Worm (Caenorhabditis elegans) whole organism, early embryonic: Measurements from ENCODE around the gene wah-1.

ENCODE experiments used
- B0310.2 ChIP-seq: sonication (generic microtip); optimal IDR thresholded peaks from 2 replicates; lab custom pipeline; 2016; ENCODE audit warnings: mild to moderate bottlenecking, missing genetic modification characterization, missing compliant biosample characterization
- F13C5.2 ChIP-seq: sonication (generic microtip); optimal IDR thresholded peaks from 2 replicates; lab custom pipeline; 2017; ENCODE audit warnings: mild to moderate bottlenecking, missing genetic modification characterization, inconsistent platforms, missing compliant biosample characterization
- aly-1 ChIP-seq: sonication (generic microtip); optimal IDR thresholded peaks from 2 replicates; lab custom pipeline; 2016; ENCODE audit warnings: missing genetic modification characterization, missing compliant biosample characterization
- ama-1 ChIP-seq: fragments of 150-350 bp; optimal IDR thresholded peaks from 2 replicates; lab custom pipeline; 2014
- ceh-13 ChIP-seq: fragments of 200-800 bp; sonication (Bioruptor generic); optimal IDR thresholded peaks from 2 replicates; lab custom pipeline; 2018; ENCODE audit warnings: mild to moderate bottlenecking, missing genetic modification characterization, missing compliant biosample characterization
- ets-7 ChIP-seq: sonication (generic microtip); optimal IDR thresholded peaks from 2 replicates; lab custom pipeline; 2016; ENCODE audit warnings: missing genotype, missing genetic modification characterization, missing compliant biosample characterization
- flt-1 ChIP-seq: fragments of 200-800 bp; sonication (Bioruptor generic); IDR thresholded peaks from 2 replicates; pipeline ENCODE4 v1.3.6; 2022; ENCODE audit warnings: missing genetic modification characterization, missing compliant biosample characterization
- hmg-4 ChIP-seq: fragments of 200-800 bp; sonication (Bioruptor generic); optimal IDR thresholded peaks from 2 replicates; lab custom pipeline; 2018; ENCODE audit warnings: mild to moderate bottlenecking, missing genetic modification characterization, missing compliant biosample characterization
- hnd-1 ChIP-seq: sonication (generic microtip); optimal IDR thresholded peaks from 2 replicates; lab custom pipeline; 2016; ENCODE audit warnings: missing genetic modification characterization, missing compliant biosample characterization
- pes-1 ChIP-seq: fragments of 200-800 bp; sonication (Bioruptor generic); IDR thresholded peaks from 2 replicates; pipeline ENCODE4 v1.3.6; 2022; ENCODE audit warnings: missing genetic modification reagents, missing genetic modification characterization, missing compliant biosample characterization
- sea-1 ChIP-seq: fragments of 200-800 bp; sonication (Bioruptor generic); conservative IDR thresholded peaks from 2 replicates; pipeline ENCODE4 v1.3.6; 2022; ENCODE audit warnings: missing genetic modification characterization, missing compliant biosample characterization
- tbx-37 ChIP-seq: fragments of 200-800 bp; sonication (Bioruptor generic); conservative IDR thresholded peaks from 2 replicates; pipeline ENCODE4 v1.3.6; 2022; ENCODE audit warnings: missing genetic modification reagents, missing genetic modification characterization, missing compliant biosample characterization
- tra-4 ChIP-seq: sonication (generic microtip); optimal IDR thresholded peaks from 2 replicates; lab custom pipeline; 2017; ENCODE audit warnings: missing genetic modification characterization, missing compliant biosample characterization

DNA sequence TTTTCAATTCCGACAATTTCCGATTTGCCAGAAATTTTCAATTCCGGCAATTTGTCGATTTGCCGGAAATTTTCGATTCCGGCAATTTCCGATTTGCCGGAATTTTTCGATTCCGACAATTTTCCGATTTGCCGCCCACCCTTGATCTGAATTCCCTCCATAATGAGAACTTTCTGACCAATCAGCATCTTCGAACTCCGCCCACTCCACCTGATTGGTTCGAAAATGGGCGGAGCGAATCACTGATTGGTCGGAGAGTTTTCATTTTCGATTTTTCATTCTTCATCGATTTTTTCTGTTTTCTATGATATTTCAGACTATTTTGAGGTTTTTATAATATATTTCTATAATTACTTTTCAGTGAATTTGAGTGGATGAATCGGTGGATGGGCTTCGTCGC lies 35.8 kb upstream of the wah-1 start:
- TF ChIP-seq flt-1 (GFP tag; lab: Robert Waterston, UW) = no peak
- no peak for TF ChIP-seq sea-1 (GFP tag; lab: Robert Waterston, UW)
- no peak for TF ChIP-seq F13C5.2
- no peak for TF ChIP-seq tbx-37 (GFP tag; lab: Robert Waterston, UW)
- TF ChIP-seq pes-1 (GFP tag; lab: Robert Waterston, UW) = no peak
- TF ChIP-seq tra-4 (tag; lab: Kevin White, UChicago) = no peak
- no peak for TF ChIP-seq ama-1
- no peak for TF ChIP-seq aly-1 (tag; lab: Kevin White, UChicago)
- TF ChIP-seq ets-7 (tag; lab: Kevin White, UChicago) = no peak
- no peak for TF ChIP-seq hnd-1
- TF ChIP-seq B0310.2 (tag; lab: Kevin White, UChicago) = no peak
- TF ChIP-seq ceh-13 (GFP tag; lab: Kevin White, UChicago) = no peak
- no peak for TF ChIP-seq hmg-4
